Fruit fly (Drosophila melanogaster) whole organism, prepupa: ENCODE results near the gene CG13058.

ENCODE experiments used
- Blimp-1 ChIP-seq: fragments of 200-800 bp; sonication (Bioruptor generic); optimal IDR thresholded peaks from 3 replicates; lab custom pipeline; 2017; ENCODE audit warnings: missing biosample characterization, missing genetic modification characterization, mild to moderate bottlenecking, moderate library complexity, missing genetic modification reagents
- CG10631 ChIP-seq: fragments of 200-800 bp; sonication (Bioruptor generic); optimal IDR thresholded peaks from 2 replicates; lab custom pipeline; 2016; ENCODE audit warnings: missing biosample characterization, missing genetic modification characterization
- CG10669 ChIP-seq: fragments of 200-800 bp; sonication (Bioruptor generic); optimal IDR thresholded peaks from 3 replicates; lab custom pipeline; 2018; ENCODE audit warnings: missing biosample characterization, mild to moderate bottlenecking, missing genetic modification characterization, moderate library complexity
- CG11294 ChIP-seq: fragments of 200-800 bp; sonication (Bioruptor generic); IDR thresholded peaks from 2 replicates; pipeline ENCODE4 v1.3.6; 2022; ENCODE audit warnings: missing biosample characterization, missing genetic modification characterization
- CG11762 ChIP-seq: fragments of 200-800 bp; sonication (Bioruptor generic); optimal IDR thresholded peaks from 3 replicates; lab custom pipeline; 2016; ENCODE audit warnings: missing biosample characterization, missing genetic modification characterization; ENCODE audit not compliant: insufficient read depth
- CG15336 ChIP-seq: fragments of 200-800 bp; sonication (Bioruptor generic); IDR thresholded peaks from 2 replicates; pipeline ENCODE4 v1.3.6; 2022; ENCODE audit warnings: missing biosample characterization, missing genetic modification characterization
- CG1621 ChIP-seq: fragments of 200-800 bp; sonication (Bioruptor generic); optimal IDR thresholded peaks from 3 replicates; lab custom pipeline; 2018; ENCODE audit warnings: missing biosample characterization, mild to moderate bottlenecking, missing genetic modification characterization
- CG16779 ChIP-seq: fragments of 200-800 bp; sonication (Bioruptor generic); optimal IDR thresholded peaks from 3 replicates; lab custom pipeline; 2017; ENCODE audit warnings: missing biosample characterization, mild to moderate bottlenecking, missing genetic modification characterization
- CG3032 ChIP-seq: fragments of 200-800 bp; optimal IDR thresholded peaks from 2 replicates; lab custom pipeline; 2019; ENCODE audit warnings: missing biosample characterization, mild to moderate bottlenecking, missing genetic modification characterization, moderate library complexity
- CG31627 ChIP-seq: fragments of 200-800 bp; sonication (Bioruptor generic); optimal IDR thresholded peaks from 3 replicates; lab custom pipeline; 2016; ENCODE audit warnings: missing biosample characterization, missing genetic modification characterization
- CG32006 ChIP-seq: fragments of 200-800 bp; sonication (Bioruptor generic); optimal IDR thresholded peaks from 3 replicates; lab custom pipeline; 2017; ENCODE audit warnings: missing biosample characterization, mild to moderate bottlenecking, missing genetic modification characterization
- CG34406 ChIP-seq: fragments of 200-800 bp; sonication (Bioruptor generic); optimal IDR thresholded peaks from 3 replicates; lab custom pipeline; 2016; ENCODE audit warnings: missing biosample characterization, missing genetic modification characterization
- CG3919 ChIP-seq: fragments of 200-800 bp; sonication (Bioruptor generic); optimal IDR thresholded peaks from 3 replicates; lab custom pipeline; 2016; ENCODE audit warnings: missing biosample characterization, missing genetic modification characterization
- CG4318 ChIP-seq: fragments of 200-800 bp; sonication (Bioruptor generic); optimal IDR thresholded peaks from 3 replicates; lab custom pipeline; 2017; ENCODE audit warnings: missing biosample characterization, mild to moderate bottlenecking, missing genetic modification characterization
- CG6163 ChIP-seq: fragments of 200-800 bp; sonication (Bioruptor generic); IDR thresholded peaks from 3 replicates; pipeline ENCODE4 v1.3.6; 2022; ENCODE audit warnings: missing biosample characterization, missing genetic modification characterization
- CG6276 ChIP-seq: fragments of 200-800 bp; sonication (Bioruptor generic); optimal IDR thresholded peaks from 2 replicates; lab custom pipeline; 2017; ENCODE audit warnings: missing biosample characterization, mild to moderate bottlenecking, missing genetic modification characterization
- CG6854 ChIP-seq: fragments of 200-800 bp; sonication (Bioruptor generic); optimal IDR thresholded peaks from 2 replicates; lab custom pipeline; 2017; ENCODE audit warnings: missing biosample characterization, mild to moderate bottlenecking, missing genetic modification characterization
- CG7368 ChIP-seq: fragments of 200-800 bp; sonication (Bioruptor generic); optimal IDR thresholded peaks from 3 replicates; lab custom pipeline; 2016; ENCODE audit warnings: missing biosample characterization, missing genetic modification characterization
- CG8119 ChIP-seq: fragments of 200-800 bp; sonication (Bioruptor generic); IDR thresholded peaks from 3 replicates; pipeline ENCODE4 v1.3.6; 2022; ENCODE audit warnings: missing biosample characterization, missing genetic modification characterization
- CG8319 ChIP-seq: fragments of 200-800 bp; sonication (Bioruptor generic); optimal IDR thresholded peaks from 3 replicates; lab custom pipeline; 2016; ENCODE audit warnings: missing biosample characterization, missing genetic modification characterization
- CG9139 ChIP-seq: fragments of 200-800 bp; sonication (Bioruptor generic); optimal IDR thresholded peaks from 3 replicates; lab custom pipeline; 2017; ENCODE audit warnings: missing biosample characterization, mild to moderate bottlenecking, missing genetic modification characterization
- Eip75B ChIP-seq: fragments of 200-800 bp; sonication (Bioruptor generic); optimal IDR thresholded peaks from 3 replicates; lab custom pipeline; 2016; ENCODE audit warnings: missing biosample characterization, missing genetic modification characterization
- Eip78C ChIP-seq: fragments of 200-800 bp; sonication (Bioruptor generic); peaks from one replicate; lab custom pipeline; 2016; ENCODE audit warnings: missing biosample characterization, missing genetic modification characterization
- Eip93F ChIP-seq: fragments of 200-800 bp; sonication (Bioruptor generic); optimal IDR thresholded peaks from 2 replicates; lab custom pipeline; 2016; ENCODE audit warnings: missing biosample characterization, mild to moderate bottlenecking, missing genetic modification characterization
- Ets21C ChIP-seq: fragments of 200-800 bp; sonication (Bioruptor generic); optimal IDR thresholded peaks from 3 replicates; lab custom pipeline; 2016; ENCODE audit warnings: missing biosample characterization, missing genetic modification characterization
- Ets96B ChIP-seq: fragments of 200-800 bp; optimal IDR thresholded peaks from 2 replicates; lab custom pipeline; 2019; ENCODE audit warnings: missing biosample characterization, mild to moderate bottlenecking, missing genetic modification characterization, moderate library complexity
- Gug ChIP-seq: fragments of 200-800 bp; sonication (Bioruptor generic); IDR thresholded peaks from 2 replicates; pipeline ENCODE4 v1.3.6; 2022; ENCODE audit warnings: missing biosample characterization, missing genetic modification characterization
- Hr38 ChIP-seq: sonication (Bioruptor generic); optimal IDR thresholded peaks from 2 replicates; lab custom pipeline; 2016; ENCODE audit warnings: missing biosample characterization, missing genetic modification characterization
- Hr39 ChIP-seq: fragments of 200-800 bp; sonication (Bioruptor generic); optimal IDR thresholded peaks from 2 replicates; lab custom pipeline; 2016; ENCODE audit warnings: missing biosample characterization, missing genetic modification characterization
- Hr4 ChIP-seq: fragments of 200-800 bp; sonication (Bioruptor generic); optimal IDR thresholded peaks from 3 replicates; lab custom pipeline; 2016; ENCODE audit warnings: missing biosample characterization, missing genetic modification characterization
- Lpt ChIP-seq: fragments of 200-800 bp; sonication (Bioruptor generic); optimal IDR thresholded peaks from 3 replicates; lab custom pipeline; 2016; ENCODE audit warnings: missing biosample characterization, missing genetic modification characterization
- Met ChIP-seq: fragments of 200-800 bp; sonication (Bioruptor generic); optimal IDR thresholded peaks from 3 replicates; lab custom pipeline; 2016; ENCODE audit warnings: missing biosample characterization, missing genetic modification characterization
- OdsH ChIP-seq: fragments of 200-800 bp; sonication (Bioruptor generic); optimal IDR thresholded peaks from 3 replicates; lab custom pipeline; 2016; ENCODE audit warnings: missing biosample characterization, missing genetic modification characterization
- Smox ChIP-seq: fragments of 200-800 bp; sonication (Bioruptor generic); optimal IDR thresholded peaks from 3 replicates; lab custom pipeline; 2016; ENCODE audit warnings: missing biosample characterization, missing genetic modification characterization
- Sox14 ChIP-seq: fragments of 200-800 bp; sonication (Bioruptor generic); optimal IDR thresholded peaks from 3 replicates; lab custom pipeline; 2016; ENCODE audit warnings: missing biosample characterization, missing genetic modification characterization
- cyc ChIP-seq: fragments of 200-800 bp; sonication (Bioruptor generic); optimal IDR thresholded peaks from 3 replicates; lab custom pipeline; 2016; ENCODE audit warnings: missing biosample characterization, missing genetic modification characterization
- dac ChIP-seq: fragments of 200-800 bp; sonication (Bioruptor generic); optimal IDR thresholded peaks from 2 replicates; lab custom pipeline; 2017; ENCODE audit warnings: missing biosample characterization, mild to moderate bottlenecking, missing genetic modification characterization
- dsx ChIP-seq: fragments of 200-800 bp; optimal IDR thresholded peaks from 3 replicates; lab custom pipeline; 2019; ENCODE audit warnings: missing biosample characterization, mild to moderate bottlenecking, missing genetic modification characterization, moderate library complexity; ENCODE audit not compliant: poor library complexity, severe bottlenecking
- eg ChIP-seq: fragments of 200-800 bp; sonication (Bioruptor generic); IDR thresholded peaks from 3 replicates; pipeline ENCODE4 v1.3.6; 2022; ENCODE audit warnings: missing biosample characterization, missing genetic modification characterization
- esn ChIP-seq: fragments of 200-800 bp; sonication (Bioruptor generic); optimal IDR thresholded peaks from 2 replicates; lab custom pipeline; 2016; ENCODE audit warnings: missing biosample characterization, mild to moderate bottlenecking, missing genetic modification characterization, moderate library complexity
- fd59A ChIP-seq: fragments of 200-800 bp; sonication (Bioruptor generic); optimal IDR thresholded peaks from 2 replicates; lab custom pipeline; 2017; ENCODE audit warnings: missing biosample characterization, mild to moderate bottlenecking, missing genetic modification characterization, missing genetic modification reagents
- fd85E ChIP-seq: fragments of 200-800 bp; sonication (Bioruptor generic); optimal IDR thresholded peaks from 3 replicates; lab custom pipeline; 2016; ENCODE audit warnings: missing biosample characterization, missing genetic modification characterization
- fkh ChIP-seq: fragments of 200-800 bp; sonication (Bioruptor generic); optimal IDR thresholded peaks from 3 replicates; lab custom pipeline; 2017; ENCODE audit warnings: missing biosample characterization, mild to moderate bottlenecking, missing genetic modification characterization, moderate library complexity
- lz ChIP-seq: fragments of 200-800 bp; sonication (Bioruptor generic); optimal IDR thresholded peaks from 3 replicates; lab custom pipeline; 2016; ENCODE audit warnings: missing biosample characterization, missing genetic modification characterization
- net ChIP-seq: fragments of 200-800 bp; sonication (Bioruptor generic); optimal IDR thresholded peaks from 3 replicates; lab custom pipeline; 2016; ENCODE audit warnings: missing biosample characterization, missing genetic modification characterization
- pdm3 ChIP-seq: fragments of 200-800 bp; sonication (Bioruptor generic); optimal IDR thresholded peaks from 3 replicates; lab custom pipeline; 2016; ENCODE audit warnings: missing biosample characterization, missing genetic modification characterization
- salr ChIP-seq, 2 experiments: fragments of 200-800 bp; sonication (Bioruptor generic); optimal IDR thresholded peaks; 3 replicates each; lab custom pipeline; 2016 to 2018; ENCODE audit warnings: missing biosample characterization in 2 of 2, missing genetic modification characterization in 2 of 2, mild to moderate bottlenecking in 1 of 2
- spab ChIP-seq: fragments of 200-800 bp; sonication (Bioruptor generic); optimal IDR thresholded peaks from 2 replicates; lab custom pipeline; 2017; ENCODE audit warnings: missing biosample characterization, mild to moderate bottlenecking, missing genetic modification characterization, missing genetic modification reagents
- ss ChIP-seq, 2 experiments: fragments of 200-800 bp; sonication (Bioruptor generic); optimal IDR thresholded peaks; 2 replicates in 1 of 2; 3 replicates in 1 of 2; lab custom pipeline; 2017 to 2018; ENCODE audit warnings: mild to moderate bottlenecking in 2 of 2, missing biosample characterization in 2 of 2, missing genetic modification characterization in 2 of 2, moderate library complexity in 1 of 2
- svp ChIP-seq: fragments of 200-800 bp; sonication (Bioruptor generic); peaks from one replicate; lab custom pipeline; 2016; ENCODE audit warnings: missing biosample characterization, missing genetic modification characterization
- topi ChIP-seq: fragments of 200-800 bp; sonication (Bioruptor generic); optimal IDR thresholded peaks from 3 replicates; lab custom pipeline; 2016; ENCODE audit warnings: missing biosample characterization, missing genetic modification characterization
- vri ChIP-seq: fragments of 200-800 bp; sonication (Bioruptor generic); optimal IDR thresholded peaks from 3 replicates; lab custom pipeline; 2016; ENCODE audit warnings: missing biosample characterization, mild to moderate bottlenecking, missing genetic modification characterization

The CG13058 gene

DNA sequence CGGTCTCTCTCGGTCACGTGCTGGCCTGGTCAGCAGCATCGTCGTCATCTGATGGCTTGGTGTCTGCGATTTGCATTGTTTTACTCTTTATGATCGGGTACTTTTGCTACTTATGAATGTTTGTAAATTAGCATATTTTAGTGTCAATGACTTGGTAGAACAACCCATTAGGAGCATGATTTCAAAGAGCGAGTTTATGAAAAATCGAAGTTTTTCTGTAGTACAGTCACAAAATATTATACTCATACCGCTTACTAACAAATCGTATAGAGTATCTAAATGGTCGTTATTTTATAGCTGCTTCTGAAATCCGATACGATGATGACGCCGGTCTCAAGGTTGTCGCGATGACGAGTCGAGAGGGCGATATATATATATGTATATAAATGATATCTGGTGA, 42.4 kb upstream of the CG13058 start:
- peak; percentile 30 for TF ChIP-seq CG16779 (tag; lab: Kevin White, UChicago)
- peak; percentile 19 for TF ChIP-seq Met (GFP tag; lab: Kevin White, UChicago)
- TF ChIP-seq dsx (GFP tag; lab: Kevin White, UChicago), result peak; percentile 77
- peak; percentile 4 for TF ChIP-seq CG31627
- no peak for TF ChIP-seq Lpt
- no peak for TF ChIP-seq dac (GFP tag; lab: Kevin White, UChicago)
- TF ChIP-seq CG6276 (GFP tag; lab: Kevin White, UChicago), result no peak
- TF ChIP-seq OdsH (GFP tag; lab: Kevin White, UChicago), result peak; percentile 46
- peak; percentile 10 for TF ChIP-seq Smox
- TF ChIP-seq Eip75B (GFP tag; lab: Kevin White, UChicago), result peak; percentile 71
- TF ChIP-seq CG9139 (GFP tag; lab: Kevin White, UChicago), result peak; percentile 47
- TF ChIP-seq CG7368, result peak; percentile 43
- no peak for TF ChIP-seq CG8119
- TF ChIP-seq lz (GFP tag; lab: Kevin White, UChicago), result peak; percentile 24
- TF ChIP-seq CG3032 (tag; lab: Kevin White, UChicago), result peak; percentile 85
- no peak for TF ChIP-seq CG11294
- TF ChIP-seq CG32006 (GFP tag; lab: Kevin White, UChicago), result peak; percentile 9
- no peak for TF ChIP-seq CG15336 (GFP tag; lab: Robert Waterston, UW)
- no peak for TF ChIP-seq Eip93F (GFP tag; lab: Kevin White, UChicago)
- TF ChIP-seq Hr39, result peak; percentile 29
- no peak for TF ChIP-seq eg (GFP tag; lab: Robert Waterston, UW)
- peak; percentile 44; the same call in 1 of the 3 replicates for TF ChIP-seq CG6163 (GFP tag; lab: Robert Waterston, UW)
- peak; percentile 8 for TF ChIP-seq CG11762 (GFP tag; lab: Kevin White, UChicago)
- TF ChIP-seq spab (GFP tag; lab: Kevin White, UChicago), result peak; percentile 78
- TF ChIP-seq fd85E (GFP tag; lab: Kevin White, UChicago), result no peak
- peak; percentile 79 for TF ChIP-seq fd59A (GFP tag; lab: Kevin White, UChicago)
- TF ChIP-seq fkh (GFP tag; lab: Kevin White, UChicago), result no peak
- peak; percentile 13 for TF ChIP-seq vri (GFP tag; lab: Kevin White, UChicago)
- TF ChIP-seq CG10631 (GFP tag; lab: Kevin White, UChicago), result peak; percentile 54
- no peak for TF ChIP-seq Blimp-1
- TF ChIP-seq Ets96B (tag; lab: Kevin White, UChicago), result peak; percentile 87
- peak; percentile 54 to 88 for TF ChIP-seq ss (GFP tag; optimal IDR thresholded peaks at IDR 0.05; lab: Kevin White, UChicago)
- TF ChIP-seq Gug (GFP tag; lab: Robert Waterston, UW), result no peak
- peak; percentile 37 for TF ChIP-seq esn (GFP tag; lab: Kevin White, UChicago)
- no peak for TF ChIP-seq CG6854 (GFP tag; lab: Kevin White, UChicago)
- TF ChIP-seq CG10669 (GFP tag; lab: Kevin White, UChicago), result peak; percentile 85
- no peak for TF ChIP-seq CG4318
- TF ChIP-seq CG3919, result peak; percentile 55
- TF ChIP-seq pdm3 (GFP tag; lab: Kevin White, UChicago), result peak; percentile 64
- peak; percentile 51 for TF ChIP-seq Sox14 (GFP tag; lab: Kevin White, UChicago)
- TF ChIP-seq Hr38 (GFP tag; lab: Kevin White, UChicago), result no peak
- peak; percentile 35 for TF ChIP-seq topi
- peak; percentile 93 for TF ChIP-seq Eip78C (GFP tag; lab: Kevin White, UChicago)
- peak; percentile 50 for TF ChIP-seq net (GFP tag; lab: Kevin White, UChicago)
- no peak for TF ChIP-seq Hr4 (GFP tag; lab: Kevin White, UChicago)
- peak; percentile 38 for TF ChIP-seq CG8319 (GFP tag; lab: Kevin White, UChicago)
- TF ChIP-seq svp (GFP tag; lab: Kevin White, UChicago), result peak; percentile 39
- TF ChIP-seq cyc (GFP tag; lab: Kevin White, UChicago), result peak; percentile 3
- TF ChIP-seq CG1621 (tag; lab: Kevin White, UChicago), result peak; percentile 78
- TF ChIP-seq Ets21C (GFP tag; lab: Kevin White, UChicago), result no peak
- TF ChIP-seq salr (GFP tag; optimal IDR thresholded peaks at IDR 0.05; lab: Kevin White, UChicago), result peak in 1 of 2 experiments; percentile 56
- TF ChIP-seq CG34406 (GFP tag; lab: Kevin White, UChicago), result peak; percentile 58
